Fruit fly (Drosophila melanogaster) whole organism, wandering third instar larva: ENCODE measurements around the gene CG14966.
A peak's percentile ranks its signal among the peaks of the same experiment; 100 is the strongest.

ENCODE experiments used
- Abd-B ChIP-seq: fragments of >200 bp; optimal IDR thresholded peaks from 2 replicates; lab custom pipeline; 2017; ENCODE audit warnings: missing biosample characterization, missing genetic modification characterization
- CG32264 ChIP-seq: fragments of 200-800 bp; sonication (Bioruptor generic); optimal IDR thresholded peaks from 2 replicates; lab custom pipeline; 2016; ENCODE audit warnings: missing biosample characterization, missing genetic modification characterization
- CG9705 ChIP-seq: fragments of 200-800 bp; sonication (Bioruptor generic); optimal IDR thresholded peaks from 2 replicates; lab custom pipeline; 2018; ENCODE audit warnings: missing biosample characterization, mild to moderate bottlenecking, missing genetic modification characterization
- CrebA ChIP-seq: fragments of 200-800 bp; sonication (Bioruptor generic); optimal IDR thresholded peaks from 2 replicates; lab custom pipeline; 2016; ENCODE audit warnings: missing biosample characterization, mild to moderate bottlenecking, missing genetic modification characterization, borderline replicate concordance
- Dfd ChIP-seq: fragments of >200 bp; optimal IDR thresholded peaks from 2 replicates; lab custom pipeline; 2017; ENCODE audit warnings: missing biosample characterization, missing genetic modification characterization
- Dif ChIP-seq: fragments of 200-275, 200-300 bp; sonication (Bioruptor generic); optimal IDR thresholded peaks from 2 replicates; lab custom pipeline; 2018; ENCODE audit warnings: missing biosample characterization, missing genetic modification characterization; ENCODE audit not compliant: partially characterized antibody
- GATAd ChIP-seq: sonication (Bioruptor generic); optimal IDR thresholded peaks from 2 replicates; lab custom pipeline; 2016; ENCODE audit warnings: missing biosample characterization, missing genetic modification characterization
- HLH106 ChIP-seq: fragments of 200-800 bp; optimal IDR thresholded peaks from 3 replicates; lab custom pipeline; 2019; ENCODE audit warnings: missing biosample characterization, mild to moderate bottlenecking, missing genetic modification characterization, moderate library complexity
- Hnf4 ChIP-seq: fragments of 200-800 bp; sonication (Bioruptor generic); optimal IDR thresholded peaks from 2 replicates; lab custom pipeline; 2016; ENCODE audit warnings: missing biosample characterization, mild to moderate bottlenecking, missing genetic modification characterization
- Hr78 ChIP-seq: fragments of >200 bp; optimal IDR thresholded peaks from 2 replicates; lab custom pipeline; 2017; ENCODE audit warnings: missing biosample characterization, missing genetic modification characterization
- Hr83 ChIP-seq: fragments of 200-300 bp; sonication (Bioruptor generic); optimal IDR thresholded peaks from 2 replicates; lab custom pipeline; 2016; ENCODE audit warnings: missing biosample characterization, mild to moderate bottlenecking, missing genetic modification characterization, moderate library complexity; ENCODE audit not compliant: poor library complexity, severe bottlenecking
- Jra ChIP-seq: sonication (Bioruptor generic); optimal IDR thresholded peaks from 2 replicates; lab custom pipeline; 2016; ENCODE audit warnings: missing biosample characterization, missing genetic modification characterization
- Mio ChIP-seq: sonication (Bioruptor generic); optimal IDR thresholded peaks from 2 replicates; lab custom pipeline; 2016; ENCODE audit warnings: missing biosample characterization, missing genetic modification characterization
- Myc ChIP-seq: fragments of >200 bp; optimal IDR thresholded peaks from 2 replicates; lab custom pipeline; 2017
- N ChIP-seq: fragments of >200 bp; optimal IDR thresholded peaks from 2 replicates; lab custom pipeline; 2018; ENCODE audit warnings: missing biosample characterization, missing external identifiers, missing genetic modification characterization
- OdsH ChIP-seq: fragments of 200-800 bp; sonication (Bioruptor generic); optimal IDR thresholded peaks from 2 replicates; lab custom pipeline; 2016; ENCODE audit warnings: missing biosample characterization, mild to moderate bottlenecking, missing genetic modification characterization
- Rel ChIP-seq, 2 experiments: fragments of 200-800 bp; sonication (Bioruptor generic) in 1 of 2; optimal IDR thresholded peaks; 2 replicates in 1 of 2; 3 replicates in 1 of 2; lab custom pipeline; 2016 to 2019; ENCODE audit warnings: mild to moderate bottlenecking in 2 of 2, missing biosample characterization in 2 of 2, missing genetic modification characterization in 2 of 2, moderate library complexity in 1 of 2
- Sp1 ChIP-seq: fragments of 200-800 bp; sonication (Bioruptor generic); optimal IDR thresholded peaks from 3 replicates; lab custom pipeline; 2019; ENCODE audit warnings: missing biosample characterization, mild to moderate bottlenecking, missing genetic modification characterization, moderate library complexity
- Vsx2 ChIP-seq: fragments of 200-300, 225-300 bp; sonication (Bioruptor generic); optimal IDR thresholded peaks from 2 replicates; lab custom pipeline; 2018; ENCODE audit warnings: missing biosample characterization, missing genetic modification characterization; ENCODE audit not compliant: partially characterized antibody
- br ChIP-seq: fragments of 200-800 bp; sonication (Bioruptor generic); optimal IDR thresholded peaks from 2 replicates; lab custom pipeline; 2016; ENCODE audit warnings: missing biosample characterization, missing genetic modification characterization
- dl ChIP-seq, 2 experiments: fragments of 175-275, 200-275 bp in 1 of 2; fragments of 200-275 bp in 1 of 2; sonication (Bioruptor generic); optimal IDR thresholded peaks; lab custom pipeline; 2018; ENCODE audit warnings: mild to moderate bottlenecking in 2 of 2, missing biosample characterization in 2 of 2, missing genetic modification characterization in 2 of 2, moderate library complexity in 2 of 2; ENCODE audit not compliant: partially characterized antibody in 2 of 2, insufficient read depth in 1 of 2
- dmrt93B ChIP-seq: fragments of 200-800 bp; sonication (Bioruptor generic); optimal IDR thresholded peaks from 2 replicates; lab custom pipeline; 2018; ENCODE audit warnings: missing biosample characterization, mild to moderate bottlenecking, missing genetic modification characterization
- dsf ChIP-seq: sonication (Bioruptor generic); optimal IDR thresholded peaks from 2 replicates; lab custom pipeline; 2016; ENCODE audit warnings: missing biosample characterization, missing genetic modification characterization, borderline replicate concordance
- ey ChIP-seq: fragments of 200-800 bp; sonication (Bioruptor generic); optimal IDR thresholded peaks from 2 replicates; lab custom pipeline; 2016; ENCODE audit warnings: missing biosample characterization, missing genetic modification characterization
- foxo ChIP-seq, 2 experiments: fragments of 200-800 bp; sonication (Bioruptor generic); optimal IDR thresholded peaks; 2 replicates in 1 of 2; 3 replicates in 1 of 2; lab custom pipeline; 2016 to 2017; ENCODE audit warnings: missing biosample characterization in 2 of 2, missing genetic modification characterization in 2 of 2
- fru ChIP-seq: fragments of 200-800 bp; sonication (Bioruptor generic); optimal IDR thresholded peaks from 3 replicates; lab custom pipeline; 2016; ENCODE audit warnings: missing biosample characterization, mild to moderate bottlenecking, missing genetic modification characterization
- h ChIP-seq: fragments of 200-800 bp; sonication (Bioruptor generic); optimal IDR thresholded peaks from 3 replicates; lab custom pipeline; 2016; ENCODE audit warnings: missing biosample characterization, mild to moderate bottlenecking, missing genetic modification characterization
- lola ChIP-seq: fragments of >200 bp; optimal IDR thresholded peaks from 2 replicates; lab custom pipeline; 2017; ENCODE audit warnings: missing biosample characterization, missing genetic modification characterization
- psq ChIP-seq: fragments of 200-800 bp; sonication (Bioruptor generic); optimal IDR thresholded peaks from 3 replicates; lab custom pipeline; 2017; ENCODE audit warnings: missing biosample characterization, mild to moderate bottlenecking, missing genetic modification characterization, moderate library complexity
- rgr ChIP-seq: fragments of 200-800 bp; sonication (Bioruptor generic); optimal IDR thresholded peaks from 3 replicates; lab custom pipeline; 2016; ENCODE audit warnings: missing biosample characterization, mild to moderate bottlenecking, missing genetic modification characterization
- sage ChIP-seq: fragments of 200-800 bp; sonication (Bioruptor generic); optimal IDR thresholded peaks from 2 replicates; lab custom pipeline; 2016; ENCODE audit warnings: missing biosample characterization, mild to moderate bottlenecking, missing genetic modification characterization
- sv ChIP-seq: fragments of 200-800 bp; sonication (Bioruptor generic); optimal IDR thresholded peaks from 3 replicates; lab custom pipeline; 2016; ENCODE audit warnings: missing biosample characterization, missing genetic modification characterization
- usp ChIP-seq: fragments of >200 bp; optimal IDR thresholded peaks from 2 replicates; lab custom pipeline; 2017; ENCODE audit warnings: missing biosample characterization, missing genetic modification characterization
- woc ChIP-seq: sonication (Bioruptor generic); optimal IDR thresholded peaks from 2 replicates; lab custom pipeline; 2016; ENCODE audit warnings: missing biosample characterization, mild to moderate bottlenecking, missing genetic modification characterization

Gene CG14966

dm6 chr3L:3222643-3223389 is 25.4 kb upstream of the CG14966 start, which contains the start of the genes RpL28 and eIF1:
Gene RpL28, minus strand, starts transcription at chr3L:3222960.
Gene eIF1, plus strand, starts transcription at chr3L:3223341.
- TF ChIP-seq CG32264 (peak; percentile 65), rgr (GFP tag; lab: Kevin White, UChicago) (peak; percentile 96), lola (no peak), HLH106 (tag; lab: Kevin White, UChicago) (peak; percentile 86), Vsx2 (GFP tag; lab: Kevin White, UChicago) (no peak), OdsH (GFP tag; lab: Kevin White, UChicago) (peak; percentile 84), Rel (GFP tag; optimal IDR thresholded peaks at IDR 0.05; lab: Kevin White, UChicago) (no peak), Rel (tag; optimal IDR thresholded peaks at IDR 0.05; lab: Kevin White, UChicago) (peak; percentile 59), CG9705 (GFP tag; lab: Kevin White, UChicago) (peak; percentile 92), dmrt93B (peak; percentile 96), CrebA (GFP tag; lab: Kevin White, UChicago) (no peak), Myc (lab: Kevin White, UChicago) (peak; percentile 65), br (GFP tag; lab: Kevin White, UChicago) (peak; percentile 66), dsf (GFP tag; lab: Kevin White, UChicago) (peak; percentile 83), usp (GFP tag; lab: Kevin White, UChicago) (no peak), foxo (GFP tag; optimal IDR thresholded peaks at IDR 0.05; lab: Kevin White, UChicago) (peak in 1 of 2 experiments; percentile 90), Dif (GFP tag; lab: Kevin White, UChicago) (peak; percentile 14), Abd-B (GFP tag; lab: Kevin White, UChicago) (no peak), woc (GFP tag; lab: Kevin White, UChicago) (peak; percentile 45), h (GFP tag; lab: Kevin White, UChicago) (peak; percentile 89), psq (GFP tag; lab: Kevin White, UChicago) (peak; percentile 75), N (GFP tag; lab: Kevin White, UChicago) (no peak), sv (GFP tag; lab: Kevin White, UChicago) (peak; percentile 92), fru (GFP tag; lab: Kevin White, UChicago) (peak; percentile 55), Dfd (GFP tag; lab: Kevin White, UChicago) (no peak), Mio (peak; percentile 85), Sp1 (GFP tag; lab: Kevin White, UChicago) (peak; percentile 91), Hnf4 (GFP tag; lab: Kevin White, UChicago) (peak; percentile 82), Jra (GFP tag; lab: Kevin White, UChicago) (peak; percentile 84), Hr83 (GFP tag; lab: Kevin White, UChicago) (peak; percentile 99), ey (peak; percentile 66)

dm6 chr3L:3218859-3219258 is 21.4 kb upstream of the CG14966 start, which contains the start of the genes hob and nSMase:
Gene hob, minus strand, starts transcription at chr3L:3218920.
Gene nSMase, plus strand, starts transcription at chr3L:3219156.
- TF ChIP-seq OdsH (GFP tag; lab: Kevin White, UChicago): peak; percentile 34
- TF ChIP-seq Jra (GFP tag; lab: Kevin White, UChicago): no peak

dm6 chr3L:3208895-3209294 is 11.5 kb upstream of the CG14966 start, which contains the start of the genes CG32269 and CG32270:
Gene CG32269, minus strand, starts transcription at chr3L:3208985.
Gene CG32270, minus strand, starts transcription at chr3L:3208985.
- TF ChIP-seq Hr83 (GFP tag; lab: Kevin White, UChicago) (peak; percentile 92), GATAd (GFP tag; lab: Kevin White, UChicago) (no peak)
- TF ChIP-seq, all 38 proteins: peak for 1

DNA sequence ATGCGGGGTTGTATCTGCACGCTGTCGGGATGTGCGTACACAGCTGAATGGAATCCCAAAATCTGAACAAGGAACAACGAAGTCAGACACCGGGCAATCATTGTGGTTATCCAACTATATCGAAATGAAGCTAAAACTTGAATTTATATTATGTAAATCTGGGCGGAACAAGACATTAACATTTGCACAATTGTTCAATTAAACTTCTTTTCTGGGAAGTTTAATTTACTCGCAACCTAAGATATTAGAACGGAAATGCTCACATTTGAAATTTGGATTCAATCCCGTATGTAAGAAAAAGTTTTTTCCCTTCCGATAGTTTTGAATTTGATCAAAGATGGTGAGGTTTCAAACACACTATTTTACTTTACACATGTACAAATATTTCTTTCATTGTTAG is 8.8 kb upstream of the CG14966 start, which contains the start of gene CG33160:
TSS of gene CG33160 (minus strand) at position 101 of the 400 bp plus-strand sequence.
- TF ChIP-seq sage (GFP tag; lab: Kevin White, UChicago) (no peak), dl (GFP tag; optimal IDR thresholded peaks at IDR 0.05; lab: Kevin White, UChicago; ENCODE audit: insufficient read depth in 1 of 2, partially characterized antibody in 2 of 2) (no peak), Hnf4 (GFP tag; lab: Kevin White, UChicago) (no peak), CrebA (GFP tag; lab: Kevin White, UChicago) (no peak), N (GFP tag; lab: Kevin White, UChicago) (no peak), Jra (GFP tag; lab: Kevin White, UChicago) (no peak), Hr78 (GFP tag; lab: Kevin White, UChicago) (no peak), Myc (lab: Kevin White, UChicago) (no peak), foxo (GFP tag; optimal IDR thresholded peaks at IDR 0.05; lab: Kevin White, UChicago) (no peak), br (GFP tag; lab: Kevin White, UChicago) (no peak), GATAd (GFP tag; lab: Kevin White, UChicago) (no peak), Abd-B (GFP tag; lab: Kevin White, UChicago) (no peak), Mio (no peak)
